In the genomic region with DNA sequence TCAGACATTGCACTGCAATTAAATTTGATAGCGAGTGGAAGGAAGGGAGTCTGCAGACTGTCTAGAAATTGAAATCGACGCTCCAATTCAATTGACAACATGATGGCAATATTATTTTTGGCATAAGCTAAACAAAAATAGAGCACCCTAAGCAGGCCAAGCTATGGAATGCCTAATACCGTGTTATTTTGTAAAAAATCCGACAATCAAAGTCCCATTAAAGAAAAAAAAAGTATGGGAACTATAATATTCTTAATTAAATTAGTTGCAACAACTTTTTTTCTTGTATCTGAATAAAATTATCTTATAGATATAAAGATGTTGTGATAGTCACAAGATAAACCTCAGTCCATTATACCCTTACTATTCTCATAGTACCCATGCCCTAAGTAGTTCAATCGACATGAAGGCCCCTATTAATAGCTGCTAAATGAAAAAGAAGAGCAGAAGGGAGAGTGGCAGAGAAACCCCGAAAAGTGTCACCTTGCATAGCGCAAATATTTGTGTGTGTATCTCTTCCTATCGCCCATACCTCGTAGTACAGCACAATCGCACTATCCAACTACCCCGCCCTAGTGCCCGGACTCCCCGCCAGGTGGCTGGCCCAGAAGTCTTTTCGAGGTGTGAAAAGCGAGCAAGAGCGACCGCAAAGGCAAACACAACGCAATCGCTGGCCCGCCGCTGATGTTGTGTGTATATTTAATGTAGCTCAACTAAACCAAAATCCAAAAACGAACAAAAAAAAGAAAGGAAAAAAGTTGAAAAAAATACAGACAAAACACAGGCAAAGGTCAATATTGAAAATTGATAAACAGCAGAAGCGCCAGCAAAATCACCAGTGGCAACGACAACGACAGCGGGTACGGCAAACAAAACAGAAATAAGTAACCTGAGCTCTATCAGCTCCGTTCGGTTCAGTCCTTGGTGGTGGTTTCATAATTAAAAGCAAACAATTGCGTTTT, we compare ENCODE assay signal across 3 fruit fly cellular contexts.
A peak's percentile ranks its signal among the peaks of the same experiment; 100 is the strongest.
TF ChIP-seq lines count a peak whose summit lies in the region.

No protein-coding gene starts in this region.

TF ChIP-seq in whole organism, embryonic, 481 proteins besides CTCF, POLR2A, EP300 and RAD21 (continued from another document and continues in another):
- peak; percentile 19 for TF ChIP-seq btn (GFP tag; optimal IDR thresholded peaks at IDR 0.05; lab: Kevin White, UChicago)
- peak; percentile 2 for TF ChIP-seq NfI (GFP tag; optimal IDR thresholded peaks at IDR 0.05; lab: Kevin White, UChicago)
- no peak for TF ChIP-seq Hr3 (GFP tag; optimal IDR thresholded peaks at IDR 0.05; lab: Kevin White, UChicago)
- peak; percentile 58 for TF ChIP-seq bab2 (GFP tag; optimal IDR thresholded peaks at IDR 0.05; lab: Kevin White, UChicago)
- TF ChIP-seq croc (GFP tag; conservative IDR thresholded peaks at IDR 0.05; lab: Robert Waterston, UW): no peak
- peak; percentile 47; the same call in 1 of the 2 replicates for TF ChIP-seq Atf6 (GFP tag; IDR thresholded peaks at IDR 0.05; lab: Robert Waterston, UW)
- peak; percentile 70 for TF ChIP-seq Fer1 (GFP tag; optimal IDR thresholded peaks at IDR 0.05; lab: Kevin White, UChicago)
- TF ChIP-seq CG4424 (GFP tag; optimal IDR thresholded peaks at IDR 0.05; lab: Kevin White, UChicago): peak; percentile 24
- TF ChIP-seq Lim3 (GFP tag; IDR thresholded peaks at IDR 0.05; lab: Robert Waterston, UW): no peak
- TF ChIP-seq CG12219 (GFP tag; optimal IDR thresholded peaks at IDR 0.05; lab: Kevin White, UChicago): peak; percentile 52
- TF ChIP-seq CG2678 (tag; optimal IDR thresholded peaks at IDR 0.05; lab: Kevin White, UChicago): peak; percentile 77
- TF ChIP-seq sr (GFP tag; IDR thresholded peaks at IDR 0.05; lab: Robert Waterston, UW): no peak; the same call in 2 of the 3 replicates
- peak; percentile 65 for TF ChIP-seq CG32772 (GFP tag; IDR thresholded peaks at IDR 0.05; lab: Robert Waterston, UW)
- TF ChIP-seq CG9932 (GFP tag; IDR thresholded peaks at IDR 0.05; lab: Robert Waterston, UW): no peak
- peak; percentile 50 for TF ChIP-seq BtbVII (GFP tag; optimal IDR thresholded peaks at IDR 0.05; lab: Kevin White, UChicago)
- 0 out of 2 replicates have a peak, but pooled peaks have one; percentile 10 for TF ChIP-seq slbo (GFP tag; IDR thresholded peaks at IDR 0.05; lab: Robert Waterston, UW)
- peak; percentile 29 for TF ChIP-seq CG4617 (GFP tag; optimal IDR thresholded peaks at IDR 0.05; lab: Kevin White, UChicago; ENCODE audit: borderline replicate concordance)
- no peak for TF ChIP-seq Neu2 (GFP tag; optimal IDR thresholded peaks at IDR 0.05; lab: Kevin White, UChicago; ENCODE audit: borderline replicate concordance)
- peak; percentile 62 for TF ChIP-seq CG13296 (GFP tag; optimal IDR thresholded peaks at IDR 0.05; lab: Kevin White, UChicago)
- no peak for TF ChIP-seq mld (GFP tag; IDR thresholded peaks at IDR 0.05; lab: Robert Waterston, UW; ENCODE audit: partially characterized antibody)
- peak; percentile 84 for TF ChIP-seq gsb-n (tag; optimal IDR thresholded peaks at IDR 0.05; lab: Kevin White, UChicago)
- peak; percentile 28 for TF ChIP-seq CG18764 (GFP tag; optimal IDR thresholded peaks at IDR 0.05; lab: Kevin White, UChicago)
- TF ChIP-seq Abd-B (GFP tag; optimal IDR thresholded peaks at IDR 0.05; lab: Kevin White, UChicago): no peak
- TF ChIP-seq CG12071 (GFP tag; optimal IDR thresholded peaks at IDR 0.05; lab: Kevin White, UChicago): peak; percentile 55
- no peak for TF ChIP-seq CG8478 (optimal IDR thresholded peaks at IDR 0.05; lab: Kevin White, UChicago)
- peak; percentile 43 for TF ChIP-seq grn (GFP tag; optimal IDR thresholded peaks at IDR 0.05; lab: Kevin White, UChicago)
- TF ChIP-seq otp (GFP tag; IDR thresholded peaks at IDR 0.05; lab: Robert Waterston, UW): peak; percentile 65; the same call in 1 of the 3 replicates
- TF ChIP-seq vfl (GFP tag; optimal IDR thresholded peaks at IDR 0.05; lab: Kevin White, UChicago): no peak
- TF ChIP-seq CG9817 (tag; optimal IDR thresholded peaks at IDR 0.05; lab: Kevin White, UChicago): no peak
- no peak for TF ChIP-seq CG11093 (GFP tag; IDR thresholded peaks at IDR 0.05; lab: Robert Waterston, UW)
- peak; percentile 36; the same call in 1 of the 2 replicates for TF ChIP-seq al (GFP tag; IDR thresholded peaks at IDR 0.05; lab: Robert Waterston, UW)
- TF ChIP-seq pnt (GFP tag; optimal IDR thresholded peaks at IDR 0.05; lab: Kevin White, UChicago): peak; percentile 37
- peak; percentile 61 for TF ChIP-seq Hey (tag; optimal IDR thresholded peaks at IDR 0.05; lab: Kevin White, UChicago)
- peak; percentile 90 for TF ChIP-seq CG2202 (tag; optimal IDR thresholded peaks at IDR 0.05; lab: Kevin White, UChicago)
- peak; percentile 82 for TF ChIP-seq CG10543 (GFP tag; optimal IDR thresholded peaks at IDR 0.05; lab: Kevin White, UChicago)
- no peak for TF ChIP-seq eyg (GFP tag; optimal IDR thresholded peaks at IDR 0.05; lab: Kevin White, UChicago)
- TF ChIP-seq caup (GFP tag; optimal IDR thresholded peaks at IDR 0.05; lab: Kevin White, UChicago; ENCODE audit: severe bottlenecking): peak; percentile 49
- TF ChIP-seq CG2116 (GFP tag; optimal IDR thresholded peaks at IDR 0.05; lab: Kevin White, UChicago): peak; percentile 42

TF ChIP-seq in whole organism, prepupa, 60 proteins besides CTCF, POLR2A, EP300 and RAD21 (continued from another document):
- TF ChIP-seq CG7368 (GFP tag; optimal IDR thresholded peaks at IDR 0.05; lab: Kevin White, UChicago) (peak; percentile 33), achi (GFP tag; optimal IDR thresholded peaks at IDR 0.05; lab: Kevin White, UChicago) (peak; percentile 23), CG8632 (GFP tag; optimal IDR thresholded peaks at IDR 0.05; lab: Kevin White, UChicago) (peak; percentile 54), fkh (GFP tag; optimal IDR thresholded peaks at IDR 0.05; lab: Kevin White, UChicago) (peak; percentile 99), ss (GFP tag; optimal IDR thresholded peaks at IDR 0.05; lab: Kevin White, UChicago) (peak in 1 of 2 experiments; percentile 8), CG15336 (GFP tag; IDR thresholded peaks at IDR 0.05; lab: Robert Waterston, UW) (0 out of 2 replicates have a peak, but pooled peaks have one; percentile 7), CG3919 (GFP tag; optimal IDR thresholded peaks at IDR 0.05; lab: Kevin White, UChicago) (peak; percentile 29), CG6808 (GFP tag; optimal IDR thresholded peaks at IDR 0.05; lab: Kevin White, UChicago) (peak; percentile 35), net (GFP tag; optimal IDR thresholded peaks at IDR 0.05; lab: Kevin White, UChicago) (peak; percentile 24), svp (GFP tag; lab: Kevin White, UChicago) (peak; percentile 94), eg (GFP tag; IDR thresholded peaks at IDR 0.05; lab: Robert Waterston, UW) (0 out of 3 replicates have a peak, but pooled peaks have one; percentile 13), CG6854 (GFP tag; optimal IDR thresholded peaks at IDR 0.05; lab: Kevin White, UChicago) (no peak), spab (GFP tag; optimal IDR thresholded peaks at IDR 0.05; lab: Kevin White, UChicago) (peak; percentile 33), Blimp-1 (GFP tag; optimal IDR thresholded peaks at IDR 0.05; lab: Kevin White, UChicago) (peak; percentile 6), fd85E (GFP tag; optimal IDR thresholded peaks at IDR 0.05; lab: Kevin White, UChicago) (no peak), Hr39 (GFP tag; optimal IDR thresholded peaks at IDR 0.05; lab: Kevin White, UChicago) (no peak), CG1621 (tag; optimal IDR thresholded peaks at IDR 0.05; lab: Kevin White, UChicago) (peak; percentile 10), CG3032 (tag; optimal IDR thresholded peaks at IDR 0.05; lab: Kevin White, UChicago) (no peak), fd59A (GFP tag; optimal IDR thresholded peaks at IDR 0.05; lab: Kevin White, UChicago) (peak; percentile 23), Hr38 (GFP tag; optimal IDR thresholded peaks at IDR 0.05; lab: Kevin White, UChicago) (no peak)
TF ChIP-seq in whole organism, prepupa: peak in this region for 26.

TF ChIP-seq in whole organism, pupa, 21 proteins besides CTCF, POLR2A, EP300 and RAD21 (continued from another document):
- TF ChIP-seq CG12605 (GFP tag; IDR thresholded peaks at IDR 0.05; lab: Robert Waterston, UW): peak; percentile 49; the same call in 1 of the 2 replicates
